Worm (Caenorhabditis elegans) whole organism, L2 larva: ENCODE measurements around the gene srbc-16.

Experiments used
- aly-2 ChIP-seq: fragments of 150-350 bp; optimal IDR thresholded peaks from 2 replicates; lab custom pipeline; 2014; ENCODE audit warnings: missing biosample characterization, missing genetic modification characterization
- ceh-82 ChIP-seq: fragments of 150-350 bp; optimal IDR thresholded peaks from 2 replicates; lab custom pipeline; 2014; ENCODE audit warnings: missing biosample characterization, missing genetic modification characterization
- elt-3 ChIP-seq: sonication (generic microtip); optimal IDR thresholded peaks from 2 replicates; lab custom pipeline; 2017; ENCODE audit warnings: missing biosample characterization, missing genetic modification characterization
- fos-1 ChIP-seq: fragments of 150-350 bp; optimal IDR thresholded peaks from 2 replicates; lab custom pipeline; 2014; ENCODE audit warnings: missing biosample characterization, missing genetic modification characterization
- lin-11 ChIP-seq: fragments of 150-350 bp; sonication (generic microtip); optimal IDR thresholded peaks from 2 replicates; lab custom pipeline; 2014; ENCODE audit warnings: missing biosample characterization, missing genetic modification characterization, inconsistent platforms, mixed read lengths
- mab-5 ChIP-seq: fragments of 150-350 bp; optimal IDR thresholded peaks from 2 replicates; lab custom pipeline; 2014; ENCODE audit warnings: missing biosample characterization, missing genetic modification characterization
- mdl-1 ChIP-seq, 2 experiments: fragments of 150-350 bp in 1 of 2; sonication (generic microtip) in 1 of 2; optimal IDR thresholded peaks; 2 replicates each; lab custom pipeline; 2017; ENCODE audit warnings: missing biosample characterization in 2 of 2, missing genetic modification characterization in 2 of 2

DNA sequence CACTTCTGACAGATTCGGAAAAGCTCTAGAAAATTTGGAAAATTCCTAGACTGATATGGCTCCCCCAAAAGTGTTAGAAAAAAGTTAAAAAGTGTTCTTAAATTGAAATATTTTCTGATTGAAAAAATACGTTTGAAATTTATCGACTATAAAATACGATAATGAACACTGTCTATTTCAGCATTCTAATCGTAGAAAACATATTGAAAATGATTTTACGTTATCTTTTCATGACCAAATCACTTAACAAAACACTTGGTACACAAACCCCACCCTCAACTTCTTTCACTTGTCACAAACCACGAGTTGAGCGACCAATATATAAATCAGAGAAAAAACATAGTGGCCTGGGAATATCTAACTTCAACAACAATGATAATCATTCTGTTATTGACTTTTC is 2.6 kb upstream of the srbc-16 start, which contains the start of gene cyp-33C1:
- TF ChIP-seq elt-3 (tag; lab: Kevin White, UChicago) (no peak), fos-1 (tag; lab: Kevin White, UChicago) (no peak), aly-2 (tag; lab: Kevin White, UChicago) (no peak), lin-11 (tag; lab: Kevin White, UChicago) (no peak), mab-5 (tag; lab: Kevin White, UChicago) (no peak), ceh-82 (tag; lab: Kevin White, UChicago) (no peak), mdl-1 (tag; optimal IDR thresholded peaks at IDR 0.05; lab: Kevin White, UChicago) (no peak)
